Worm (Caenorhabditis elegans): ENCODE data around the gene spin-1.

Gene spin-1

DNA sequence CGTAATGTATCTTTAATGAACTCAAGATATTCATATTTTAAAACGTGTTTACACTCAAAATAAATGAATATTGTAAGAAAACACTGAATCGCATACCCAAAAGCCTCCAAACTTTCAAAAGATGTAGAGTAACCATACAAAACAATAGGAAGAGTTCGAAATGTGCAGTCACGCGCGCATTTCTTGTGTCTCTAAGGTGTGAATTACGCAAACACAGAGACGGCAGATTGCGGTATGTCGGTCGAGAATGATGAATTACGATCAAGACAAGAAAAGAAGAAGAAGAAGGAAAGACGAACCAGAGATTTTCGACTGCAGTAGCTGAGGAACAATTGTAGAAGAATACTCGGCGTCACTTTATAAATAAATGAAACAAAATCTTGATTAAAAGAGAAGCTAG, 3.3 kb upstream of the spin-1 start, which contains the start of gene lhpp-1:
Gene lhpp-1, minus strand, starts transcription at position 354 of the 400 bp plus-strand sequence.
- TF ChIP-seq F16B12.6 (tag; optimal IDR thresholded peaks at IDR 0.05) (peak; percentile 69), lin-14 (GFP tag; optimal IDR thresholded peaks at IDR 0.05) (peak; percentile 5), nhr-85 (tag) (peak; percentile 80), unc-86 (tag; optimal IDR thresholded peaks at IDR 0.05) (no peak), lir-3 (tag; optimal IDR thresholded peaks at IDR 0.05; ENCODE audit: poor library complexity) (no peak), ztf-11 (tag; optimal IDR thresholded peaks at IDR 0.05) (no peak), jun-1 (tag; optimal IDR thresholded peaks at IDR 0.05) (no peak), snu-23 (GFP tag; optimal IDR thresholded peaks at IDR 0.05) (peak; percentile 6), pqm-1 (tag; optimal IDR thresholded peaks at IDR 0.05) (no peak), nhr-71 (tag; optimal IDR thresholded peaks at IDR 0.05) (no peak), skn-1 (tag; optimal IDR thresholded peaks at IDR 0.05) (peak; percentile 2), zag-1 (tag; optimal IDR thresholded peaks at IDR 0.05) (no peak), blmp-1 (tag; optimal IDR thresholded peaks at IDR 0.05) (peak; percentile 68), efl-3 (GFP tag; optimal IDR thresholded peaks at IDR 0.05) (no peak), elt-3 (tag; optimal IDR thresholded peaks at IDR 0.05) (peak in 1 of 6 experiments; percentile 12), mdl-1 (tag; optimal IDR thresholded peaks at IDR 0.05) (peak in 1 of 2 experiments; percentile 14), nhr-28 (tag; optimal IDR thresholded peaks at IDR 0.05) (no peak), tlp-1 (tag; optimal IDR thresholded peaks at IDR 0.05) (no peak), Y116A8C.19 (tag; optimal IDR thresholded peaks at IDR 0.05; ENCODE audit: borderline replicate concordance) (no peak), nhr-47 (tag; optimal IDR thresholded peaks at IDR 0.05) (no peak), sup-37 (GFP tag; optimal IDR thresholded peaks at IDR 0.05) (no peak), lsy-2 (tag; optimal IDR thresholded peaks at IDR 0.05) (peak in 1 of 2 experiments; percentile 20), ces-1 (GFP tag; optimal IDR thresholded peaks at IDR 0.05) (no peak), dpl-1 (GFP tag; optimal IDR thresholded peaks at IDR 0.05) (peak; percentile 20 to 61 (median 55)), snpc-4 (tag; optimal IDR thresholded peaks at IDR 0.05) (no peak), pax-3 (tag; optimal IDR thresholded peaks at IDR 0.05) (no peak), ztf-4 (tag; optimal IDR thresholded peaks at IDR 0.05) (no peak), egl-13 (tag; optimal IDR thresholded peaks at IDR 0.05) (no peak), lin-35 (GFP tag; optimal IDR thresholded peaks at IDR 0.05) (peak; percentile 48 to 78), zip-4 (GFP tag; optimal IDR thresholded peaks at IDR 0.05) (no peak), ceh-90 (tag; optimal IDR thresholded peaks at IDR 0.05) (no peak), nhr-76 (tag; optimal IDR thresholded peaks at IDR 0.05) (no peak), rnt-1 (tag; optimal IDR thresholded peaks at IDR 0.05) (peak; percentile 19), efl-1 (optimal IDR thresholded peaks at IDR 0.05) (peak in 1 of 2 experiments; percentile 30), efl-1 (GFP tag; optimal IDR thresholded peaks at IDR 0.05 in 1 of 2) (peak; percentile 34 to 93)

DNA sequence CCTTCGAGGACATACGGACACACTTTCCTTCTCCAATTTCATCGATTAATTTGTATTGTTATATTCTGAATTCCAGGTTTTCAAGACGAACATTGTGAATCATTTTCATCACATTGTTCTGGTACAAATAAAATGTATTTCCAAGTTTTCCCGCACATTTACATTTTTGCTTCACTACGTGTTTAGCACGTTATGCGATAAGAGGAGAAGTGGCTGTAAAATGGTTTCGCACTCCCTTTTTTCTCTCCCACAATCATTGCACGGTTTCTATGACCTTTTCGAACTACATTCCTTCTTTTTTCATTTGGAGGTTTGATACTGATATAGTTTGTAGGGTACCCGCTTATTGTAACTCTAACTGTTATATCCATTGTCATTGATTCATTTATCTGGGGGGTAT, 1.1 kb upstream of the spin-1 start:
- no peak for TF ChIP-seq lin-35 (GFP tag; optimal IDR thresholded peaks at IDR 0.05)
- TF ChIP-seq elt-3 (tag; optimal IDR thresholded peaks at IDR 0.05): no peak
- TF ChIP-seq elt-2 (tag; optimal IDR thresholded peaks at IDR 0.05): peak; percentile 11
- TF ChIP-seq mep-1 (tag; optimal IDR thresholded peaks at IDR 0.05): no peak
- TF ChIP-seq lin-14 (GFP tag; optimal IDR thresholded peaks at IDR 0.05): peak; percentile 27
- TF ChIP-seq fkh-8 (tag; optimal IDR thresholded peaks at IDR 0.05): no peak
- no peak for TF ChIP-seq nhr-77 (tag; optimal IDR thresholded peaks at IDR 0.05)
- TF ChIP-seq nhr-85 (tag): peak; percentile 28

ce11 chrV:12115150-12115549, 357 bp downstream of the spin-1 start:
- TF ChIP-seq elt-2 (tag; optimal IDR thresholded peaks at IDR 0.05) (peak; percentile 1), nhr-71 (tag; optimal IDR thresholded peaks at IDR 0.05) (peak; percentile 7), nhr-20 (tag; optimal IDR thresholded peaks at IDR 0.05) (peak; percentile 6), nhr-90 (tag; optimal IDR thresholded peaks at IDR 0.05; ENCODE audit: poor library complexity) (no peak)
